Fruit fly (Drosophila melanogaster) whole organism, embryonic: ENCODE results near the gene FucTA.

Source experiments
- ATbp ChIP-seq: fragments of 200-800 bp; sonication (Bioruptor generic); optimal IDR thresholded peaks from 2 replicates; lab custom pipeline; 2017; ENCODE audit warnings: missing biosample characterization, mild to moderate bottlenecking, missing genetic modification characterization, missing genetic modification reagents
- Atf6 ChIP-seq: fragments of 200-800 bp; sonication (Bioruptor generic); IDR thresholded peaks from 2 replicates; pipeline ENCODE4 v1.3.6; 2022; ENCODE audit warnings: missing biosample characterization, missing genetic modification characterization
- CG10274 ChIP-seq: fragments of 200-800 bp; sonication (Bioruptor generic); optimal IDR thresholded peaks from 3 replicates; lab custom pipeline; 2017; ENCODE audit warnings: missing biosample characterization, mild to moderate bottlenecking, missing genetic modification characterization
- CG11247 ChIP-seq: fragments of 200-800 bp; sonication (Bioruptor generic); IDR thresholded peaks from 2 replicates; pipeline ENCODE4 v1.3.6; 2022; ENCODE audit warnings: missing biosample characterization, missing genetic modification characterization
- CG11723 ChIP-seq: fragments of 200-800 bp; sonication (Bioruptor generic); optimal IDR thresholded peaks from 2 replicates; lab custom pipeline; 2017; ENCODE audit warnings: missing biosample characterization, mild to moderate bottlenecking, missing genetic modification characterization
- CG12236 ChIP-seq: fragments of 200-800 bp; sonication (Bioruptor generic); optimal IDR thresholded peaks from 2 replicates; lab custom pipeline; 2016; ENCODE audit warnings: missing biosample characterization, missing genetic modification characterization
- CG13287 ChIP-seq: fragments of 200-800 bp; sonication (Bioruptor generic); IDR thresholded peaks from 2 replicates; pipeline ENCODE4 v1.3.6; 2022; ENCODE audit warnings: missing biosample characterization, missing genetic modification characterization; ENCODE audit not compliant: partially characterized antibody
- CG1602 ChIP-seq: fragments of 200-800 bp; sonication (Bioruptor generic); optimal IDR thresholded peaks from 3 replicates; lab custom pipeline; 2016; ENCODE audit warnings: missing biosample characterization, missing genetic modification characterization
- CG17359 ChIP-seq: fragments of 200-800 bp; sonication (Bioruptor generic); optimal IDR thresholded peaks from 3 replicates; lab custom pipeline; 2018; ENCODE audit warnings: missing biosample characterization, mild to moderate bottlenecking, missing genetic modification characterization, moderate library complexity
- CG18011 ChIP-seq: fragments of 200-800 bp; sonication (Bioruptor generic); optimal IDR thresholded peaks from 2 replicates; lab custom pipeline; 2017; ENCODE audit warnings: missing biosample characterization, missing genetic modification characterization, mild to moderate bottlenecking, moderate library complexity, missing genotype
- CG18476 ChIP-seq: fragments of 200-800 bp; sonication (Bioruptor generic); optimal IDR thresholded peaks from 2 replicates; lab custom pipeline; 2016; ENCODE audit warnings: missing biosample characterization, mild to moderate bottlenecking, missing genetic modification characterization
- CG18764 ChIP-seq: fragments of 200-800 bp; sonication (Bioruptor generic); optimal IDR thresholded peaks from 3 replicates; lab custom pipeline; 2016; ENCODE audit warnings: missing biosample characterization, missing genetic modification characterization
- CG42726 ChIP-seq: fragments of 200-800 bp; sonication (Bioruptor generic); IDR thresholded peaks from 2 replicates; pipeline ENCODE4 v1.3.6; 2022; ENCODE audit warnings: missing biosample characterization, missing genetic modification characterization; ENCODE audit not compliant: partially characterized antibody
- CG6654 ChIP-seq: fragments of 200-800 bp; sonication (Bioruptor generic); optimal IDR thresholded peaks from 2 replicates; lab custom pipeline; 2017; ENCODE audit warnings: missing biosample characterization, mild to moderate bottlenecking, missing genetic modification characterization
- CG6689 ChIP-seq: fragments of 200-800 bp; sonication (Bioruptor generic); IDR thresholded peaks from 2 replicates; pipeline ENCODE4 v1.3.6; 2022; ENCODE audit warnings: missing biosample characterization, missing genetic modification characterization
- CG9876 ChIP-seq: fragments of 200-800 bp; sonication (Bioruptor generic); optimal IDR thresholded peaks from 2 replicates; lab custom pipeline; 2016; ENCODE audit warnings: missing biosample characterization, missing genetic modification characterization
- CkIIα-i1 ChIP-seq: fragments of 200-800 bp; sonication (Bioruptor generic); IDR thresholded peaks from 2 replicates; pipeline ENCODE4 v1.3.6; 2022; ENCODE audit warnings: missing biosample characterization, missing genetic modification characterization
- D ChIP-seq, 2 experiments: fragments of 200-800 bp in 1 of 2; fragments of >200 bp in 1 of 2; sonication (Bioruptor generic) in 1 of 2; optimal IDR thresholded peaks; 2 replicates in 1 of 2; 3 replicates in 1 of 2; lab custom pipeline; 2017; ENCODE audit warnings: mild to moderate bottlenecking in 1 of 2, missing biosample characterization in 1 of 2, missing genetic modification characterization in 1 of 2, missing genetic modification reagents in 1 of 2
- Dip2 ChIP-seq: fragments of 200-800 bp; sonication (Bioruptor generic); IDR thresholded peaks from 2 replicates; pipeline ENCODE4 v1.3.6; 2022; ENCODE audit warnings: missing biosample characterization, missing genetic modification characterization
- Dip3 ChIP-seq: fragments of 200-800 bp; sonication (Bioruptor generic); optimal IDR thresholded peaks from 3 replicates; lab custom pipeline; 2016; ENCODE audit warnings: missing biosample characterization, missing genetic modification characterization
- Gug ChIP-seq: fragments of 200-800 bp; sonication (Bioruptor generic); IDR thresholded peaks from 4 replicates; pipeline ENCODE4 v1.3.6; 2022; ENCODE audit warnings: missing biosample characterization, missing genetic modification characterization
- Jarid2 ChIP-seq: fragments of 200-800 bp; sonication (Bioruptor generic); optimal IDR thresholded peaks from 3 replicates; lab custom pipeline; 2017; ENCODE audit warnings: mild to moderate bottlenecking, missing biosample characterization, missing genetic modification reagents, missing genetic modification characterization
- Meics ChIP-seq: fragments of 200-800 bp; sonication (Bioruptor generic); optimal IDR thresholded peaks from 2 replicates; lab custom pipeline; 2017; ENCODE audit warnings: missing biosample characterization, mild to moderate bottlenecking, missing genetic modification characterization
- NFAT ChIP-seq: fragments of 200-800 bp; sonication (Bioruptor generic); IDR thresholded peaks from 2 replicates; pipeline ENCODE4 v1.3.6; 2022; ENCODE audit warnings: missing biosample characterization, missing genetic modification characterization
- Rfx ChIP-seq: fragments of 200-800 bp; sonication (Bioruptor generic); IDR thresholded peaks from 2 replicates; pipeline ENCODE4 v1.3.6; 2022; ENCODE audit warnings: missing biosample characterization, missing genetic modification characterization
- Side ChIP-seq: fragments of 200-800 bp; sonication (Bioruptor generic); optimal IDR thresholded peaks from 2 replicates; lab custom pipeline; 2016; ENCODE audit warnings: missing biosample characterization, missing genetic modification characterization
- Sin3A ChIP-seq: fragments of >200 bp; optimal IDR thresholded peaks from 2 replicates; lab custom pipeline; 2018
- Sox102F ChIP-seq: fragments of 200-800 bp; sonication (Bioruptor generic); optimal IDR thresholded peaks from 2 replicates; lab custom pipeline; 2018; ENCODE audit warnings: missing biosample characterization, mild to moderate bottlenecking, missing genetic modification characterization, moderate library complexity
- Sry-δ ChIP-seq: fragments of 200-800 bp; sonication (Bioruptor generic); optimal IDR thresholded peaks from 2 replicates; lab custom pipeline; 2016; ENCODE audit warnings: missing biosample characterization, missing genetic modification characterization
- Usf ChIP-seq: fragments of 200-800 bp; sonication (Bioruptor generic); optimal IDR thresholded peaks from 2 replicates; lab custom pipeline; 2017; ENCODE audit warnings: missing genotype, missing biosample characterization, missing genetic modification characterization
- ac ChIP-seq: fragments of 200-800 bp; sonication (Bioruptor generic); optimal IDR thresholded peaks from 3 replicates; lab custom pipeline; 2017; ENCODE audit warnings: missing biosample characterization, mild to moderate bottlenecking, missing genetic modification characterization
- aop ChIP-seq: fragments of 200-800 bp; sonication (Bioruptor generic); IDR thresholded peaks from 2 replicates; pipeline ENCODE4 v1.3.6; 2022; ENCODE audit warnings: missing biosample characterization, missing genetic modification characterization
- ash1 ChIP-seq: fragments of 200-800 bp; sonication (Bioruptor generic); optimal IDR thresholded peaks from 2 replicates; lab custom pipeline; 2018; ENCODE audit warnings: missing biosample characterization, mild to moderate bottlenecking, missing genetic modification characterization
- corto ChIP-seq: fragments of 200-800 bp; sonication (Bioruptor generic); optimal IDR thresholded peaks from 2 replicates; lab custom pipeline; 2016; ENCODE audit warnings: missing biosample characterization, mild to moderate bottlenecking, missing genetic modification characterization, moderate library complexity
- dm ChIP-seq: fragments of 200-800 bp; sonication (Bioruptor generic); optimal IDR thresholded peaks from 3 replicates; lab custom pipeline; 2016; ENCODE audit warnings: missing biosample characterization, missing genetic modification characterization
- dysf ChIP-seq: fragments of 200-800 bp; sonication (Bioruptor generic); IDR thresholded peaks from 3 replicates; pipeline ENCODE4 v1.3.6; 2022; ENCODE audit warnings: missing biosample characterization, missing genetic modification characterization
- en ChIP-seq: fragments of 200-800 bp; sonication (Bioruptor generic); optimal IDR thresholded peaks from 2 replicates; lab custom pipeline; 2016; ENCODE audit warnings: missing biosample characterization, missing genetic modification characterization
- ftz-f1 ChIP-seq: fragments of 200-800 bp; sonication (Bioruptor generic); optimal IDR thresholded peaks from 2 replicates; lab custom pipeline; 2016; ENCODE audit warnings: missing biosample characterization, missing genetic modification characterization
- gcm2 ChIP-seq: fragments of 200-800 bp; sonication (Bioruptor generic); optimal IDR thresholded peaks from 2 replicates; lab custom pipeline; 2016; ENCODE audit warnings: missing biosample characterization, missing genetic modification characterization
- hkb ChIP-seq, 2 experiments: fragments of 200-800 bp in 1 of 2; fragments of >200 bp in 1 of 2; sonication (Bioruptor generic) in 1 of 2; IDR thresholded peaks in 1 of 2; optimal IDR thresholded peaks in 1 of 2; 2 replicates each; pipeline versions ENCODE4 v1.3.6 to Lab custom; 2017 to 2022; ENCODE audit warnings: missing biosample characterization in 1 of 2, missing genetic modification characterization in 1 of 2
- kah ChIP-seq: fragments of 200-800 bp; sonication (Bioruptor generic); optimal IDR thresholded peaks from 2 replicates; lab custom pipeline; 2018; ENCODE audit warnings: missing biosample characterization, mild to moderate bottlenecking, missing genetic modification characterization
- phol ChIP-seq: fragments of 200-800 bp; sonication (Bioruptor generic); optimal IDR thresholded peaks from 3 replicates; lab custom pipeline; 2018; ENCODE audit warnings: missing biosample characterization, mild to moderate bottlenecking, missing genetic modification characterization, moderate library complexity
- slou ChIP-seq: fragments of 200-800 bp; sonication (Bioruptor generic); optimal IDR thresholded peaks from 3 replicates; lab custom pipeline; 2016; ENCODE audit warnings: missing biosample characterization, missing genetic modification characterization
- ssp ChIP-seq: fragments of 200-800 bp; sonication (Bioruptor generic); IDR thresholded peaks from 2 replicates; pipeline ENCODE4 v1.3.6; 2022; ENCODE audit warnings: missing biosample characterization, missing genetic modification characterization
- stc ChIP-seq: fragments of 200-800 bp; sonication (Bioruptor generic); IDR thresholded peaks from 2 replicates; pipeline ENCODE4 v1.3.6; 2022; ENCODE audit warnings: missing biosample characterization, missing genetic modification characterization
- tin ChIP-seq: fragments of 200-800 bp; sonication (Bioruptor generic); optimal IDR thresholded peaks from 3 replicates; lab custom pipeline; 2016; ENCODE audit warnings: missing biosample characterization, missing genetic modification characterization
- trem ChIP-seq: fragments of 200-800 bp; optimal IDR thresholded peaks from 3 replicates; lab custom pipeline; 2019; ENCODE audit warnings: missing biosample characterization, mild to moderate bottlenecking, missing genetic modification characterization, moderate library complexity
- twi ChIP-seq: fragments of 200-800 bp; optimal IDR thresholded peaks from 2 replicates; lab custom pipeline; 2019; ENCODE audit warnings: missing biosample characterization, mild to moderate bottlenecking, missing genetic modification characterization, moderate library complexity
- usp ChIP-seq: fragments of >200 bp; optimal IDR thresholded peaks from 2 replicates; lab custom pipeline; 2017; ENCODE audit warnings: missing biosample characterization, missing genetic modification characterization

Gene FucTA

dm6 chr3L:15142004-15142890 lies 4.7 kb upstream of the FucTA start, which contains the start of gene Pdi (continued):
- TF ChIP-seq D (optimal IDR thresholded peaks at IDR 0.05; lab: Kevin White, UChicago) (peak; percentile 24), D (GFP tag; optimal IDR thresholded peaks at IDR 0.05; lab: Kevin White, UChicago) (no peak), kah (GFP tag; lab: Kevin White, UChicago) (no peak), hkb (optimal IDR thresholded peaks at IDR 0.05; lab: Kevin White, UChicago) (no peak), hkb (GFP tag; IDR thresholded peaks at IDR 0.05; lab: Robert Waterston, UW) (0 out of 2 replicates have a peak, but pooled peaks have one; percentile 18), Sin3A (peak; percentile 43), gcm2 (peak; percentile 51), CG42726 (GFP tag; lab: Robert Waterston, UW) (peak; percentile 70), ssp (GFP tag; lab: Robert Waterston, UW) (peak; percentile 25; the same call in 1 of the 2 replicates), ac (GFP tag; lab: Kevin White, UChicago) (peak; percentile 5), twi (no peak), ATbp (GFP tag; lab: Kevin White, UChicago) (peak; percentile 6), phol (tag; lab: Kevin White, UChicago) (peak; percentile 46), CG18476 (GFP tag; lab: Kevin White, UChicago) (no peak), Side (peak; percentile 49), Dip2 (GFP tag; lab: Robert Waterston, UW) (peak; percentile 97), ash1 (GFP tag; lab: Kevin White, UChicago) (no peak), Meics (GFP tag; lab: Kevin White, UChicago) (no peak), Dip3 (GFP tag; lab: Kevin White, UChicago) (no peak), Gug (GFP tag; lab: Robert Waterston, UW) (0 out of 4 replicates have a peak, but pooled peaks have one; percentile 2), CG6689 (no peak), tin (GFP tag; lab: Kevin White, UChicago) (peak; percentile 3), Usf (GFP tag; lab: Kevin White, UChicago) (no peak), CG11247 (GFP tag; lab: Robert Waterston, UW) (no peak), ftz-f1 (GFP tag; lab: Kevin White, UChicago) (peak; percentile 28), en (GFP tag; lab: Kevin White, UChicago) (no peak), Sox102F (GFP tag; lab: Kevin White, UChicago) (no peak), slou (GFP tag; lab: Kevin White, UChicago) (no peak), aop (GFP tag; lab: Robert Waterston, UW) (no peak), Jarid2 (GFP tag; lab: Kevin White, UChicago) (peak; percentile 73), CG9876 (GFP tag; lab: Kevin White, UChicago) (no peak), usp (GFP tag; lab: Kevin White, UChicago) (no peak), CG18764 (GFP tag; lab: Kevin White, UChicago) (no peak), dm (peak; percentile 33), dysf (GFP tag; lab: Robert Waterston, UW) (no peak), trem (peak; percentile 83), Atf6 (no peak; the same call in 1 of the 2 replicates), NFAT (GFP tag; lab: Robert Waterston, UW) (no peak), CG17359 (peak; percentile 56), Sry-δ (GFP tag; lab: Kevin White, UChicago) (peak; percentile 80), CG12236 (GFP tag; lab: Kevin White, UChicago) (no peak), corto (GFP tag; lab: Kevin White, UChicago) (no peak), CG11723 (no peak), Rfx (peak; percentile 59), CG10274 (no peak), CG18011 (GFP tag; lab: Kevin White, UChicago) (no peak), stc (GFP tag; lab: Robert Waterston, UW) (no peak), CG1602 (GFP tag; lab: Kevin White, UChicago) (peak; percentile 0), CkIIα-i1 (GFP tag; lab: Robert Waterston, UW) (no peak), CG13287 (peak; percentile 88), CG6654 (GFP tag; lab: Kevin White, UChicago) (no peak)
